Worm (Caenorhabditis elegans): Measurements from ENCODE around the gene D1022.9.

The D1022.9 gene

ce11 chrII:7478487-7479234 lies 10.8 kb downstream of the D1022.9 start, which contains the start of the genes aka-1 and ubc-6 (continued):
- TF ChIP-seq nhr-111 (GFP tag; optimal IDR thresholded peaks at IDR 0.05) (no peak), nhr-237 (tag; optimal IDR thresholded peaks at IDR 0.05) (no peak), hmg-1.1 (GFP tag; IDR thresholded peaks at IDR 0.05) (peak; percentile 91), F37D6.2 (tag; optimal IDR thresholded peaks at IDR 0.05) (peak; percentile 78), zfp-3 (GFP tag; conservative IDR thresholded peaks at IDR 0.05) (peak; percentile 81), vab-7 (GFP tag; IDR thresholded peaks at IDR 0.05) (peak; percentile 93), madf-9 (GFP tag; conservative IDR thresholded peaks at IDR 0.05) (peak; percentile 91), spr-3 (GFP tag; optimal IDR thresholded peaks at IDR 0.05) (peak; percentile 32), nhr-28 (tag; optimal IDR thresholded peaks at IDR 0.05) (peak; percentile 62), mxl-3 (GFP tag; optimal IDR thresholded peaks at IDR 0.05) (peak; percentile 83), snpc-4 (tag; optimal IDR thresholded peaks at IDR 0.05) (no peak), D1046.2 (GFP tag; IDR thresholded peaks at IDR 0.05) (peak; percentile 94), madf-5 (GFP tag; IDR thresholded peaks at IDR 0.05) (peak; percentile 34 to 85; a peak in 2 of 4 replicates), lim-7 (GFP tag; IDR thresholded peaks at IDR 0.05) (peak; percentile 70), F49E8.2 (tag; optimal IDR thresholded peaks at IDR 0.05; ENCODE audit: borderline replicate concordance) (peak; percentile 78)

ce11 chrII:7469318-7469717 lies 20.2 kb downstream of the D1022.9 start:
- TF ChIP-seq zip-2 (tag; optimal IDR thresholded peaks at IDR 0.05), result no peak
- peak; percentile 40 for TF ChIP-seq ces-1 (GFP tag; optimal IDR thresholded peaks at IDR 0.05)
- TF ChIP-seq fkh-10 (GFP tag; optimal IDR thresholded peaks at IDR 0.05), result peak; percentile 64

- no peak for TF ChIP-seq skn-1 (tag; optimal IDR thresholded peaks at IDR 0.05)
- TF ChIP-seq F49E8.2 (tag; optimal IDR thresholded peaks at IDR 0.05; ENCODE audit: borderline replicate concordance), result no peak
- no peak for TF ChIP-seq ztf-7 (tag; optimal IDR thresholded peaks at IDR 0.05)
- TF ChIP-seq lin-29 (GFP tag; IDR thresholded peaks at IDR 0.05), result no peak
- TF ChIP-seq nhr-102 (tag; optimal IDR thresholded peaks at IDR 0.05), result no peak
- TF ChIP-seq aha-1 (tag), result no peak
- TF ChIP-seq nhr-28 (tag; optimal IDR thresholded peaks at IDR 0.05), result no peak
Measured at ce11 chrII:7465519-7465918, 24.0 kb downstream of the D1022.9 start, which contains the start of gene sro-1. sro-1 (minus strand) TSS chrII:7465619.

- TF ChIP-seq Y105C5A.15 (GFP tag; IDR thresholded peaks at IDR 0.05) (0 out of 2 replicates have a peak, but pooled peaks have one; percentile 14), aha-1 (tag) (no peak)
Measured at ce11 chrII:7459205-7459604, 30.3 kb downstream of the D1022.9 start, which contains the start of gene D1022.2. D1022.2 (plus strand) TSS chrII:7459505.

- peak; percentile 54 for TF ChIP-seq nhr-102 (tag; optimal IDR thresholded peaks at IDR 0.05)
- no peak for TF ChIP-seq nhr-6 (tag; optimal IDR thresholded peaks at IDR 0.05)
Measured at ce11 chrII:7458706-7459105, 30.8 kb downstream of the D1022.9 start, which contains the start of gene D1022.5. D1022.5 (minus strand) TSS chrII:7458806.

ce11 chrII:7457210-7457609 lies 32.3 kb downstream of the D1022.9 start, which contains the start of gene D1022.4:
D1022.4 (minus strand) TSS chrII:7457292.
- no peak for TF ChIP-seq hmg-1.1 (GFP tag; IDR thresholded peaks at IDR 0.05)
- TF ChIP-seq pqm-1 (tag; optimal IDR thresholded peaks at IDR 0.05), result peak; percentile 37
- TF ChIP-seq dmd-9 (GFP tag; IDR thresholded peaks at IDR 0.05), result no peak
- peak; percentile 23 for TF ChIP-seq mes-2 (tag; optimal IDR thresholded peaks at IDR 0.05; ENCODE audit: poor library complexity, severe bottlenecking)
- peak; percentile 69 for TF ChIP-seq nhr-28 (tag; optimal IDR thresholded peaks at IDR 0.05)
- TF ChIP-seq hlh-11 (tag; optimal IDR thresholded peaks at IDR 0.05), result peak; percentile 9
- peak; percentile 53 for TF ChIP-seq dve-1 (tag; optimal IDR thresholded peaks at IDR 0.05; ENCODE audit: insufficient read depth)
- TF ChIP-seq hlh-30 (tag; optimal IDR thresholded peaks at IDR 0.05; ENCODE audit: insufficient read depth), result peak; percentile 19
- TF ChIP-seq lsy-2 (tag; optimal IDR thresholded peaks at IDR 0.05), result peak in 1 of 2 experiments; percentile 32
- TF ChIP-seq daf-16 (GFP tag; optimal IDR thresholded peaks at IDR 0.05), result no peak
- peak; percentile 67 for TF ChIP-seq daf-16 (tag; optimal IDR thresholded peaks at IDR 0.05)
- no peak for TF ChIP-seq F26F4.8 (GFP tag; conservative IDR thresholded peaks at IDR 0.05)
- no peak for TF ChIP-seq Y105C5A.15 (GFP tag; IDR thresholded peaks at IDR 0.05)
- TF ChIP-seq nhr-76 (tag; optimal IDR thresholded peaks at IDR 0.05), result no peak
- TF ChIP-seq mdl-1 (tag; optimal IDR thresholded peaks at IDR 0.05), result peak in 1 of 2 experiments; percentile 15
- TF ChIP-seq nhr-102 (tag; optimal IDR thresholded peaks at IDR 0.05), result peak; percentile 77
- TF ChIP-seq dmd-6 (GFP tag; IDR thresholded peaks at IDR 0.05), result peak; percentile 58; the same call in 1 of the 2 replicates

Data from whole organism, L4 larva.